Fruit fly (Drosophila melanogaster): ENCODE measurements around the gene CG42613.

Gene CG42613

DNA sequence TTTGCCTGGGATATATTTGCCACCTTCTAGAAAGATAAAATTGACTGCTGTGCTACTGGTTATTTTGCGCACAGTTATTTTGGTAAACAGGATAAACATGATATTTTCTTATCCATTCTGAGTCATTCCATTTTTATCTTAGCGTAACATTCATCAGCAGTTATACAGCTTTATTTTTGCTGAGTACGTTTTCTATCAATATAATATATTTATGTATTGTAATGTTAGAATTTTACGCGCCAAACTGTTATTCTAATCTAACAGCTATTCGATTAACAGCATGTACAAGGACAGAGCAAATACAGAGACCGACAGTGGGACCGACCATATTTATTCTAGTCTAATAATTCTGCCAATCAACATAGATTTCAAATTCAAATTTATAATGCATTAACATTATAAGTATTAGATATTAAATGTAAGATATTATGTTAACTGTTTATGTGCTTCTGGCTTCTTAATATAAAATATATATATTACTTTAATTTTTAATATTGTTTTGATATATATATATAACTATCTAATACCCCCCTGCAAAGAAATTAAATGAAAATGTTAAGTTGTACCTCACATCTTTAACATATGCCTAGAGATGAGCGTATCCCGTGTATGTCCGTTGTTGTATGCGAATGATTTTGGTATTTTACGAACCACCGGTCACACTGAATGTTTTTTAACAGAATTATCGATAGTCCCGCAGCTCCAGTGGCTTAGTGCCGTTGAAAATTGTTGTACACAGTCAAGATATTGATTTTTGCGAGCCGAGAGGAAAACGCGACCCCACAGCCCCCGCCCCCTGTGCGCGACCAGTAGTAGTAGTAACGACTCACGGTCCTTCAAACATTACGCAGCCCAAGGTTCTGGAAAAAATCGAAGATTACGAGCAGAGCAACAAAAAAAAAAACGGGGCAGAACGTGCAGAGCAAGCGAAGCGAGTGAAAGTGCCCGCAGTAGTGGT, 22.8 kb upstream of the CG42613 start, which contains the start of gene EndoA (continued):
- TF ChIP-seq CG7372 (GFP tag; IDR thresholded peaks at IDR 0.05): no peak
- no peak for TF ChIP-seq dan (GFP tag; IDR thresholded peaks at IDR 0.05)
- TF ChIP-seq Med (GFP tag): peak; percentile 81
- TF ChIP-seq CG8290 (GFP tag; optimal IDR thresholded peaks at IDR 0.05): no peak
- peak in 1 of 2 experiments; percentile 63 for TF ChIP-seq CG8290 (tag; optimal IDR thresholded peaks at IDR 0.05)
- peak; percentile 33 for TF ChIP-seq Myb (GFP tag; optimal IDR thresholded peaks at IDR 0.05)
- TF ChIP-seq NC2β (GFP tag; optimal IDR thresholded peaks at IDR 0.05): no peak
- no peak for TF ChIP-seq CG12236 (GFP tag; optimal IDR thresholded peaks at IDR 0.05)
- TF ChIP-seq sc (optimal IDR thresholded peaks at IDR 0.05): no peak
- TF ChIP-seq sc (GFP tag; optimal IDR thresholded peaks at IDR 0.05): no peak
- TF ChIP-seq Dip2 (GFP tag; IDR thresholded peaks at IDR 0.05): no peak
- no peak for TF ChIP-seq H15 (GFP tag; IDR thresholded peaks at IDR 0.05)
- peak; percentile 24; the same call in 1 of the 2 replicates for TF ChIP-seq NFAT (GFP tag; IDR thresholded peaks at IDR 0.05)
- no peak for TF ChIP-seq NK7.1 (GFP tag; optimal IDR thresholded peaks at IDR 0.05)
- TF ChIP-seq pnt (GFP tag; optimal IDR thresholded peaks at IDR 0.05): no peak
- peak; percentile 45 for TF ChIP-seq CG15696 (tag; optimal IDR thresholded peaks at IDR 0.05)
- TF ChIP-seq HLH4C (GFP tag; IDR thresholded peaks at IDR 0.05; ENCODE audit: partially characterized antibody): peak; percentile 61
- no peak for TF ChIP-seq D (optimal IDR thresholded peaks at IDR 0.05)
- TF ChIP-seq D (GFP tag; optimal IDR thresholded peaks at IDR 0.05): no peak
- no peak for TF ChIP-seq CG3995 (GFP tag; optimal IDR thresholded peaks at IDR 0.05)
- peak; percentile 67 for TF ChIP-seq CG14441 (GFP tag; IDR thresholded peaks at IDR 0.05)
- TF ChIP-seq pan (optimal IDR thresholded peaks at IDR 0.05): no peak
- peak in 1 of 2 experiments; percentile 64 for TF ChIP-seq pan (GFP tag; optimal IDR thresholded peaks at IDR 0.05 in 1 of 2, IDR thresholded peaks at IDR 0.05 in 1 of 2)
- peak; percentile 66 for TF ChIP-seq CG15514 (GFP tag; optimal IDR thresholded peaks at IDR 0.05)
- TF ChIP-seq inv (GFP tag; IDR thresholded peaks at IDR 0.05; ENCODE audit: partially characterized antibody): peak; percentile 78
- TF ChIP-seq CG17612 (GFP tag; IDR thresholded peaks at IDR 0.05): no peak
- no peak for TF ChIP-seq Camta (GFP tag; optimal IDR thresholded peaks at IDR 0.05)
- TF ChIP-seq lilli (GFP tag; optimal IDR thresholded peaks at IDR 0.05): peak; percentile 34
- TF ChIP-seq Bgb (GFP tag; IDR thresholded peaks at IDR 0.05; ENCODE audit: partially characterized antibody): peak; percentile 86
- TF ChIP-seq fd96Cb (tag; optimal IDR thresholded peaks at IDR 0.05): no peak
- TF ChIP-seq p53 (GFP tag; optimal IDR thresholded peaks at IDR 0.05): no peak
- no peak for TF ChIP-seq CG6272 (GFP tag; IDR thresholded peaks at IDR 0.05)
- TF ChIP-seq CkIIα-i1 (GFP tag; IDR thresholded peaks at IDR 0.05): no peak
- peak; percentile 54 for TF ChIP-seq tgo (GFP tag; IDR thresholded peaks at IDR 0.05)
- TF ChIP-seq CG1647 (GFP tag; optimal IDR thresholded peaks at IDR 0.05): no peak
- no peak for TF ChIP-seq CG6813 (GFP tag; optimal IDR thresholded peaks at IDR 0.05)
- no peak for TF ChIP-seq bowl (GFP tag; IDR thresholded peaks at IDR 0.05)
- TF ChIP-seq shn (GFP tag; optimal IDR thresholded peaks at IDR 0.05): no peak
- no peak for TF ChIP-seq lola (GFP tag; optimal IDR thresholded peaks at IDR 0.05)
- 0 out of 2 replicates have a peak, but pooled peaks have one; percentile 7 for TF ChIP-seq CG9215 (GFP tag; IDR thresholded peaks at IDR 0.05)
- TF ChIP-seq fd3F (GFP tag; optimal IDR thresholded peaks at IDR 0.05): peak; percentile 6
- TF ChIP-seq CG16815 (GFP tag; optimal IDR thresholded peaks at IDR 0.05): no peak
- TF ChIP-seq ham (GFP tag; IDR thresholded peaks at IDR 0.05): no peak
- peak; percentile 28 for TF ChIP-seq ind (GFP tag; optimal IDR thresholded peaks at IDR 0.05)
- peak; percentile 58 for TF ChIP-seq Drgx (GFP tag; IDR thresholded peaks at IDR 0.05)
- peak; percentile 25 for TF ChIP-seq CG4820 (GFP tag; optimal IDR thresholded peaks at IDR 0.05)
- TF ChIP-seq tll (GFP tag; optimal IDR thresholded peaks at IDR 0.05): peak in 1 of 2 experiments; percentile 34
- TF ChIP-seq Gsc (GFP tag; IDR thresholded peaks at IDR 0.05): no peak
- TF ChIP-seq pb (GFP tag; optimal IDR thresholded peaks at IDR 0.05): no peak
- TF ChIP-seq Hr78 (GFP tag; optimal IDR thresholded peaks at IDR 0.05): no peak
